Fruit fly (Drosophila melanogaster): ENCODE results near the gene CAH8.
A peak's percentile ranks its signal among the peaks of the same experiment; 100 is the strongest.

Gene CAH8

DNA sequence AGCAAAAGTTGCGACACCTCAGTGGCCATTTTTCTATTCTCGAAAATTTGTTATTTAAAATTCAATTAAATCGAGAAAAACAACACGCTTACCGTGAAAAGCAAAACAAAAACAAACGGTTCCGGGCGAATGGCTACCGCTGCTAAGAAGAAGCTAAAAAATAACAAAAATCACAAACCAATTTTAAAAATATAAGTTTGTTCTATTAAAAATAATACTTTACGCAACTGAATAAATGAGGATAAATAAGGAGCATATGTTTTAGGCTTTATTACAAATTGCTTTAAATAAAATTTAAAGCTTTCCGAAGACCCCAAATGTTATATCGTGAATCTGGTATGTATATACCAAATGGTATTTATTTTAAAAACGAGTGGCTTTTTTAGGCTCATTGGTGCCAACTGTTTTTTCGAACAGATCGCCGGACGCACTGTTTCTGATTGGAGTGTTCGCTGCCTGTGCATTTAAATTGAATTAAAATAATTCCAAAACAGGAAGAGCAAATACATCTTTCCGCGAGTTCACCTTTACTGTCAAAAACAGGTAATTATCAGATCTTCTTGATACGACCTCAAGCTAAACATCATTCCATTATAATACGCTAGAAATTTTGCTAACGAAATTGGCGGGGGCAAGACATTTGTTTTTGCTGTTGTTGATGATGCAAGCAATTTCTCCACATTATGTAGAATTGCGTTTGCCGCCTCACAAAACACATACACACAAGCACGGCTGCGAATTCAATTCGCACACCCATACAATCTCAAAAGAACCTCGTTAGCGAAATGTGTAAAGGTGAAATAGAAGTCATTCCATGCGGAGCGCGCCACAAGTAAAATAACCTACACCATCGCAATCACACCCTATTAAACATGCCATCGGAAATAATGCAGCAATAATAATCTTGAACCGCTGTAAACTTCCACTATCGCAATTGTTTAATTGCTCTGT is 22.1 kb downstream of the CAH8 start, which contains the start of the genes Polr3F and PyK (continued):
- no peak for TF ChIP-seq CG11398 (GFP tag; optimal IDR thresholded peaks at IDR 0.05)
- TF ChIP-seq CG7745 (tag; optimal IDR thresholded peaks at IDR 0.05): no peak
- TF ChIP-seq dan (GFP tag; IDR thresholded peaks at IDR 0.05): no peak
- TF ChIP-seq CG9932 (GFP tag; IDR thresholded peaks at IDR 0.05): peak; percentile 47; the same call in 1 of the 2 replicates
- no peak for TF ChIP-seq CG2129 (GFP tag; IDR thresholded peaks at IDR 0.05; ENCODE audit: partially characterized antibody)
- TF ChIP-seq ken (GFP tag; IDR thresholded peaks at IDR 0.05): no peak
- no peak for TF ChIP-seq sob (GFP tag; IDR thresholded peaks at IDR 0.05)
- TF ChIP-seq E2f2 (GFP tag; IDR thresholded peaks at IDR 0.05): peak; percentile 71
- peak; percentile 10 for TF ChIP-seq Dip3 (GFP tag; optimal IDR thresholded peaks at IDR 0.05)
- no peak for TF ChIP-seq sima (GFP tag; optimal IDR thresholded peaks at IDR 0.05)
- no peak for TF ChIP-seq zf30C (GFP tag; optimal IDR thresholded peaks at IDR 0.05)
- peak; percentile 50 for TF ChIP-seq Nf-YC (tag; optimal IDR thresholded peaks at IDR 0.05)
- no peak for TF ChIP-seq CG12299 (tag; optimal IDR thresholded peaks at IDR 0.05)
- TF ChIP-seq Dad (GFP tag; optimal IDR thresholded peaks at IDR 0.05): peak; percentile 8
- peak; percentile 30 for TF ChIP-seq CG4617 (GFP tag; optimal IDR thresholded peaks at IDR 0.05; ENCODE audit: borderline replicate concordance)
- TF ChIP-seq CG13624 (GFP tag; optimal IDR thresholded peaks at IDR 0.05): no peak
- TF ChIP-seq Aef1 (GFP tag; IDR thresholded peaks at IDR 0.05): peak; percentile 12; the same call in 1 of the 3 replicates
- TF ChIP-seq Bgb (GFP tag; IDR thresholded peaks at IDR 0.05; ENCODE audit: partially characterized antibody): no peak
- no peak for TF ChIP-seq fu2 (GFP tag; optimal IDR thresholded peaks at IDR 0.05)
- no peak for TF ChIP-seq CG14860 (GFP tag; IDR thresholded peaks at IDR 0.05; ENCODE audit: partially characterized antibody)
- no peak for TF ChIP-seq repo (GFP tag; optimal IDR thresholded peaks at IDR 0.05)
- no peak for TF ChIP-seq CG10565 (GFP tag; optimal IDR thresholded peaks at IDR 0.05)

DNA sequence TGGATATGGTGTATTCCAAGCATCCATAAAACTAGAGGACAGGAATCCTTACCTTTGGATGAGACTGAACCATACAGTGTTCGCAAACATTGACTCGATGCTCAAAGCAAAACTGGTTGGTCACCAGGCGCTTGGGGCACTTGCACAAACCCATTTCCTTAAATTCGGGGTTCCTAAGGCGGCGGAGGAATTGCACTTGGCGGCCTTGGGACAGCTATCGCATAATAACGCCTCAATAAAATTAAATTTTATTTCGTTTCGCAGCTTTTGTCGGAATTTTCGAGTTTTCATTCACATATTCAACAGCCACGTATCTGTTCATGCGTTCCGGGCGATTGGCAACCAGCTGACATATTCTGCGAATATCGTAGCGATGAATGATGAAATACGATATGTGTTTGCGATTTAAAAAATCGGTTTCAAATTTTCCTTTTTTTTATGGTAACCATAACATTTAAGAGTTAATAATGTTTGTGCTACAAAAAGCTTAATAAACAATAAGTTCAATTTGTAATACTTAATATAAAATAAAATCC is 23.8 kb downstream of the CAH8 start, which contains the start of gene CG5382:
TSS of gene CG5382 (minus strand) at position 324 of the 536 bp plus-strand sequence.
- TF ChIP-seq lbe (GFP tag; optimal IDR thresholded peaks at IDR 0.05) (peak; percentile 18), Dp (GFP tag; optimal IDR thresholded peaks at IDR 0.05) (peak; percentile 50), CG14667 (GFP tag; IDR thresholded peaks at IDR 0.05) (no peak), Blimp-1 (GFP tag; optimal IDR thresholded peaks at IDR 0.05) (no peak), CG7556 (GFP tag; optimal IDR thresholded peaks at IDR 0.05) (no peak), CG13287 (GFP tag; IDR thresholded peaks at IDR 0.05; ENCODE audit: partially characterized antibody) (peak; percentile 38; the same call in 1 of the 2 replicates), CG14710 (tag; optimal IDR thresholded peaks at IDR 0.05) (no peak), MBD-R2 (GFP tag; IDR thresholded peaks at IDR 0.05) (peak; percentile 67), pnt (GFP tag; optimal IDR thresholded peaks at IDR 0.05) (no peak), Xbp1 (GFP tag; optimal IDR thresholded peaks at IDR 0.05) (peak; percentile 57), ara (GFP tag; IDR thresholded peaks at IDR 0.05) (no peak), nerfin-1 (tag; optimal IDR thresholded peaks at IDR 0.05) (peak; percentile 36), Dll (GFP tag; IDR thresholded peaks at IDR 0.05; ENCODE audit: partially characterized antibody) (0 out of 4 replicates have a peak, but pooled peaks have one; percentile 26), stwl (tag; optimal IDR thresholded peaks at IDR 0.05) (peak; percentile 11), E2f2 (GFP tag; IDR thresholded peaks at IDR 0.05) (peak; percentile 69), lov (optimal IDR thresholded peaks at IDR 0.05) (no peak), lov (GFP tag; IDR thresholded peaks at IDR 0.05) (no peak), her (GFP tag; optimal IDR thresholded peaks at IDR 0.05) (no peak), CG2129 (GFP tag; IDR thresholded peaks at IDR 0.05; ENCODE audit: partially characterized antibody) (no peak), psq (GFP tag; optimal IDR thresholded peaks at IDR 0.05) (no peak), CG30403 (GFP tag; optimal IDR thresholded peaks at IDR 0.05) (no peak), CG32767 (GFP tag; IDR thresholded peaks at IDR 0.05) (no peak), Lim3 (GFP tag; IDR thresholded peaks at IDR 0.05) (no peak), Atf3 (GFP tag; optimal IDR thresholded peaks at IDR 0.05) (no peak), Sox102F (GFP tag; optimal IDR thresholded peaks at IDR 0.05) (no peak), ham (GFP tag; IDR thresholded peaks at IDR 0.05) (no peak), hkb (optimal IDR thresholded peaks at IDR 0.05) (no peak), hkb (GFP tag; IDR thresholded peaks at IDR 0.05) (no peak), CG4617 (GFP tag; optimal IDR thresholded peaks at IDR 0.05; ENCODE audit: borderline replicate concordance) (peak; percentile 74)

Data from whole organism, embryonic.